Fruit fly (Drosophila melanogaster) whole organism, embryonic: Measurements from ENCODE around the gene CG14958.

Source experiments
- Ada2b ChIP-seq: fragments of 200-800 bp; sonication (Bioruptor generic); IDR thresholded peaks from 2 replicates; pipeline ENCODE4 v1.3.6; 2022; ENCODE audit warnings: missing biosample characterization, missing genetic modification characterization
- Asciz ChIP-seq: fragments of 200-800 bp; sonication (Bioruptor generic); optimal IDR thresholded peaks from 2 replicates; lab custom pipeline; 2017; ENCODE audit warnings: missing biosample characterization, mild to moderate bottlenecking, missing genetic modification characterization, missing genetic modification reagents
- B-H2 ChIP-seq: fragments of 200-800 bp; sonication (Bioruptor generic); optimal IDR thresholded peaks from 2 replicates; lab custom pipeline; 2018; ENCODE audit warnings: missing biosample characterization, mild to moderate bottlenecking, missing genetic modification characterization
- C15 ChIP-seq: fragments of 200-800 bp; sonication (Bioruptor generic); IDR thresholded peaks from 3 replicates; pipeline ENCODE4 v1.3.6; 2022; ENCODE audit warnings: missing biosample characterization, missing genetic modification characterization
- CG10321 ChIP-seq: fragments of 200-800 bp; sonication (Bioruptor generic); IDR thresholded peaks from 2 replicates; pipeline ENCODE4 v1.3.6; 2022; ENCODE audit warnings: missing biosample characterization, missing genetic modification characterization
- CG10462 ChIP-seq: fragments of 200-800 bp; sonication (Bioruptor generic); optimal IDR thresholded peaks from 2 replicates; lab custom pipeline; 2016; ENCODE audit warnings: missing biosample characterization, missing genetic modification characterization
- CG10543 ChIP-seq: fragments of 200-800 bp; sonication (Bioruptor generic); optimal IDR thresholded peaks from 3 replicates; lab custom pipeline; 2017; ENCODE audit warnings: missing biosample characterization, mild to moderate bottlenecking, missing genetic modification characterization, moderate library complexity
- CG11093 ChIP-seq: fragments of 200-800 bp; sonication (Bioruptor generic); IDR thresholded peaks from 3 replicates; pipeline ENCODE4 v1.3.6; 2022; ENCODE audit warnings: missing biosample characterization, missing genetic modification characterization
- CG12104 ChIP-seq: fragments of 200-800 bp; sonication (Bioruptor generic); optimal IDR thresholded peaks from 3 replicates; lab custom pipeline; 2016; ENCODE audit warnings: missing biosample characterization, missing genetic modification characterization
- CG14014 ChIP-seq: fragments of 200-800 bp; sonication (Bioruptor generic); IDR thresholded peaks from 2 replicates; pipeline ENCODE4 v1.3.6; 2022; ENCODE audit warnings: missing biosample characterization, missing genetic modification characterization
- CG15696 ChIP-seq: fragments of 200-800 bp; sonication (Bioruptor generic); optimal IDR thresholded peaks from 2 replicates; lab custom pipeline; 2019; ENCODE audit warnings: missing biosample characterization, mild to moderate bottlenecking, missing genetic modification characterization, moderate library complexity
- CG17359 ChIP-seq: fragments of 200-800 bp; sonication (Bioruptor generic); optimal IDR thresholded peaks from 3 replicates; lab custom pipeline; 2018; ENCODE audit warnings: missing biosample characterization, mild to moderate bottlenecking, missing genetic modification characterization, moderate library complexity
- CG17385 ChIP-seq: fragments of 200-800 bp; sonication (Bioruptor generic); optimal IDR thresholded peaks from 3 replicates; lab custom pipeline; 2018; ENCODE audit warnings: missing biosample characterization, mild to moderate bottlenecking, missing genetic modification characterization
- CG2889 ChIP-seq: fragments of 200-800 bp; sonication (Bioruptor generic); IDR thresholded peaks from 3 replicates; pipeline ENCODE4 v1.3.6; 2022; ENCODE audit warnings: missing biosample characterization, missing genetic modification characterization
- CG32532 ChIP-seq: fragments of 200-800 bp; sonication (Bioruptor generic); IDR thresholded peaks from 2 replicates; pipeline ENCODE4 v1.3.6; 2022; ENCODE audit warnings: missing biosample characterization, missing genetic modification characterization
- CG3726 ChIP-seq: fragments of 200-800 bp; sonication (Bioruptor generic); IDR thresholded peaks from 3 replicates; pipeline ENCODE4, ENCODE4 v1.3.6; 2022; ENCODE audit warnings: missing biosample characterization, missing genetic modification characterization
- CG3847 ChIP-seq: fragments of 200-800 bp; sonication (Bioruptor generic); IDR thresholded peaks from 2 replicates; pipeline ENCODE4 v1.3.6; 2022; ENCODE audit warnings: missing biosample characterization, missing genetic modification characterization
- CG4328 ChIP-seq: fragments of 200-800 bp; sonication (Bioruptor generic); optimal IDR thresholded peaks from 3 replicates; lab custom pipeline; 2017; ENCODE audit warnings: missing biosample characterization, missing genetic modification reagents, missing genetic modification characterization
- CG43689 ChIP-seq: fragments of 200-800 bp; sonication (Bioruptor generic); IDR thresholded peaks from 2 replicates; pipeline ENCODE4 v1.3.6; 2022; ENCODE audit warnings: missing biosample characterization, missing genetic modification characterization
- CG4820 ChIP-seq: fragments of 200-800 bp; sonication (Bioruptor generic); optimal IDR thresholded peaks from 3 replicates; lab custom pipeline; 2016; ENCODE audit warnings: missing biosample characterization, missing genetic modification characterization
- CG6689 ChIP-seq: fragments of 200-800 bp; sonication (Bioruptor generic); IDR thresholded peaks from 2 replicates; pipeline ENCODE4 v1.3.6; 2022; ENCODE audit warnings: missing biosample characterization, missing genetic modification characterization
- CG7556 ChIP-seq: fragments of 200-800 bp; sonication (Bioruptor generic); optimal IDR thresholded peaks from 2 replicates; lab custom pipeline; 2017; ENCODE audit warnings: missing biosample characterization, mild to moderate bottlenecking, missing genetic modification characterization
- CrebB ChIP-seq: fragments of 200-800 bp; sonication (Bioruptor generic); optimal IDR thresholded peaks from 3 replicates; lab custom pipeline; 2018; ENCODE audit warnings: missing biosample characterization, mild to moderate bottlenecking, missing genetic modification characterization
- Dad ChIP-seq: fragments of 200-800 bp; sonication (Bioruptor generic); optimal IDR thresholded peaks from 3 replicates; lab custom pipeline; 2016; ENCODE audit warnings: missing biosample characterization, missing genetic modification characterization
- Doc2 ChIP-seq: fragments of 200-800 bp; sonication (Bioruptor generic); IDR thresholded peaks from 2 replicates; pipeline ENCODE4 v1.3.6; 2022; ENCODE audit warnings: missing biosample characterization, missing genetic modification characterization
- E2f1 ChIP-seq: fragments of 200-800 bp; sonication (Bioruptor generic); IDR thresholded peaks from 2 replicates; pipeline ENCODE4 v1.3.6; 2022; ENCODE audit warnings: missing biosample characterization, missing genetic modification characterization
- ERR ChIP-seq: fragments of 200-800 bp; sonication (Bioruptor generic); optimal IDR thresholded peaks from 2 replicates; lab custom pipeline; 2016; ENCODE audit warnings: missing biosample characterization, missing genetic modification characterization
- Elba2 ChIP-seq: fragments of 200-800 bp; sonication (Bioruptor generic); optimal IDR thresholded peaks from 3 replicates; lab custom pipeline; 2016; ENCODE audit warnings: missing biosample characterization, missing genetic modification characterization
- HLH4C ChIP-seq: fragments of 200-800 bp; sonication (Bioruptor generic); IDR thresholded peaks from 3 replicates; pipeline ENCODE4 v1.3.6; 2022; ENCODE audit warnings: missing biosample characterization, missing genetic modification characterization; ENCODE audit not compliant: partially characterized antibody
- HmgZ ChIP-seq: fragments of 200-800 bp; sonication (Bioruptor generic); optimal IDR thresholded peaks from 2 replicates; lab custom pipeline; 2018; ENCODE audit warnings: missing biosample characterization, mild to moderate bottlenecking, missing genetic modification characterization
- Hr39 ChIP-seq: fragments of >200 bp; optimal IDR thresholded peaks from 2 replicates; lab custom pipeline; 2017
- Hsf ChIP-seq: fragments of 200-800 bp; sonication (Bioruptor generic); optimal IDR thresholded peaks from 3 replicates; lab custom pipeline; 2016; ENCODE audit warnings: missing biosample characterization, missing genetic modification characterization
- NK7.1 ChIP-seq: fragments of 200-800 bp; sonication (Bioruptor generic); optimal IDR thresholded peaks from 3 replicates; lab custom pipeline; 2016; ENCODE audit warnings: missing biosample characterization, missing genetic modification characterization
- Ravus ChIP-seq: fragments of 200-800 bp; sonication (Bioruptor generic); IDR thresholded peaks from 2 replicates; pipeline ENCODE4 v1.3.6; 2022; ENCODE audit warnings: missing biosample characterization, missing genetic modification characterization
- Sry-δ ChIP-seq: fragments of 200-800 bp; sonication (Bioruptor generic); optimal IDR thresholded peaks from 2 replicates; lab custom pipeline; 2016; ENCODE audit warnings: missing biosample characterization, missing genetic modification characterization
- aop ChIP-seq: fragments of 200-800 bp; sonication (Bioruptor generic); IDR thresholded peaks from 2 replicates; pipeline ENCODE4 v1.3.6; 2022; ENCODE audit warnings: missing biosample characterization, missing genetic modification characterization
- caup ChIP-seq: fragments of 200-800 bp; sonication (Bioruptor generic); optimal IDR thresholded peaks from 3 replicates; lab custom pipeline; 2017; ENCODE audit warnings: missing biosample characterization, mild to moderate bottlenecking, missing genetic modification characterization, moderate library complexity; ENCODE audit not compliant: severe bottlenecking
- chm ChIP-seq: fragments of 200-800 bp; sonication (Bioruptor generic); IDR thresholded peaks from 2 replicates; pipeline ENCODE4 v1.3.6; 2022; ENCODE audit warnings: missing biosample characterization, missing genetic modification characterization
- dimm ChIP-seq: fragments of 200-800 bp; sonication (Bioruptor generic); IDR thresholded peaks from 2 replicates; pipeline ENCODE4 v1.3.6; 2022; ENCODE audit warnings: missing biosample characterization, missing genetic modification characterization
- emc ChIP-seq: fragments of 200-800 bp; sonication (Bioruptor generic); optimal IDR thresholded peaks from 2 replicates; lab custom pipeline; 2016; ENCODE audit warnings: missing biosample characterization, missing genetic modification characterization
- fru ChIP-seq: fragments of >200 bp; optimal IDR thresholded peaks from 2 replicates; lab custom pipeline; 2017
- ind ChIP-seq: fragments of 200-800 bp; sonication (Bioruptor generic); optimal IDR thresholded peaks from 3 replicates; lab custom pipeline; 2016; ENCODE audit warnings: missing biosample characterization, missing genetic modification characterization
- ken ChIP-seq: fragments of 200-800 bp; sonication (Bioruptor generic); IDR thresholded peaks from 3 replicates; pipeline ENCODE4 v1.3.6; 2022; ENCODE audit warnings: missing biosample characterization, missing genetic modification characterization
- lov ChIP-seq, 2 experiments: fragments of 200-800 bp in 1 of 2; fragments of >200 bp in 1 of 2; sonication (Bioruptor generic) in 1 of 2; IDR thresholded peaks in 1 of 2; optimal IDR thresholded peaks in 1 of 2; 2 replicates in 1 of 2; 3 replicates in 1 of 2; pipeline versions ENCODE4 v1.3.6 to Lab custom; 2017 to 2022; ENCODE audit warnings: missing biosample characterization in 1 of 2, missing genetic modification characterization in 1 of 2
- nerfin-2 ChIP-seq: fragments of 200-800 bp; sonication (Bioruptor generic); IDR thresholded peaks from 2 replicates; pipeline ENCODE4 v1.3.6; 2022; ENCODE audit warnings: missing biosample characterization, missing genetic modification characterization; ENCODE audit not compliant: partially characterized antibody
- sd ChIP-seq: fragments of 200-800 bp; sonication (Bioruptor generic); optimal IDR thresholded peaks from 3 replicates; lab custom pipeline; 2018; ENCODE audit warnings: missing biosample characterization, mild to moderate bottlenecking, missing genetic modification characterization, moderate library complexity
- sqz ChIP-seq: fragments of 200-800 bp; sonication (Bioruptor generic); optimal IDR thresholded peaks from 3 replicates; lab custom pipeline; 2018; ENCODE audit warnings: missing biosample characterization, mild to moderate bottlenecking, missing genetic modification characterization
- stwl ChIP-seq: fragments of 200-800 bp; sonication (Bioruptor generic); optimal IDR thresholded peaks from 3 replicates; lab custom pipeline; 2018; ENCODE audit warnings: missing biosample characterization, mild to moderate bottlenecking, missing genetic modification characterization, moderate library complexity
- tap ChIP-seq: fragments of 200-800 bp; optimal IDR thresholded peaks from 3 replicates; lab custom pipeline; 2019; ENCODE audit warnings: missing biosample characterization, mild to moderate bottlenecking, missing genetic modification characterization, moderate library complexity

The CG14958 gene

dm6 chr3L:3148125-3149059, 41.4 kb upstream of the CG14958 start, which contains the start of the genes Usp5 and BtbVII (continued):
- TF ChIP-seq CG17359 (peak; percentile 34), tap (tag; lab: Kevin White, UChicago) (no peak), CG10543 (GFP tag; lab: Kevin White, UChicago) (peak; percentile 49), Asciz (GFP tag; lab: Kevin White, UChicago) (no peak), CG11093 (GFP tag; lab: Robert Waterston, UW) (no peak), Dad (GFP tag; lab: Kevin White, UChicago) (peak; percentile 14), CG3847 (GFP tag; lab: Robert Waterston, UW) (peak; percentile 68), sqz (GFP tag; lab: Kevin White, UChicago) (peak; percentile 53), emc (GFP tag; lab: Kevin White, UChicago) (no peak), dimm (no peak), CG10321 (no peak), ken (GFP tag; lab: Robert Waterston, UW) (no peak), nerfin-2 (GFP tag; lab: Robert Waterston, UW) (peak; percentile 85), sd (tag; lab: Kevin White, UChicago) (peak; percentile 18), CG17385 (GFP tag; lab: Kevin White, UChicago) (no peak), CG10462 (peak; percentile 46), lov (optimal IDR thresholded peaks at IDR 0.05; lab: Kevin White, UChicago) (no peak), lov (GFP tag; IDR thresholded peaks at IDR 0.05; lab: Robert Waterston, UW) (no peak), HLH4C (GFP tag; lab: Robert Waterston, UW) (peak; percentile 93), CG6689 (GFP tag; lab: Robert Waterston, UW) (0 out of 2 replicates have a peak, but pooled peaks have one; percentile 27), C15 (no peak), ind (GFP tag; lab: Kevin White, UChicago) (peak; percentile 46), CG4820 (GFP tag; lab: Kevin White, UChicago) (peak; percentile 37), E2f1 (GFP tag; lab: Robert Waterston, UW) (peak; percentile 49; the same call in 1 of the 2 replicates), HmgZ (tag; lab: Kevin White, UChicago) (peak; percentile 69), Ravus (no peak), Sry-δ (GFP tag; lab: Kevin White, UChicago) (peak; percentile 96), NK7.1 (peak; percentile 32), caup (GFP tag; lab: Kevin White, UChicago) (peak; percentile 34), Ada2b (peak; percentile 51), CG3726 (GFP tag; lab: Robert Waterston, UW) (no peak), B-H2 (GFP tag; lab: Kevin White, UChicago) (peak; percentile 77), Elba2 (GFP tag; lab: Kevin White, UChicago) (peak; percentile 96), Hr39 (no peak), Hsf (peak; percentile 76), CG14014 (GFP tag; lab: Robert Waterston, UW) (peak; percentile 34; the same call in 1 of the 2 replicates), CG7556 (no peak), CG4328 (GFP tag; lab: Kevin White, UChicago) (peak; percentile 29), CG43689 (GFP tag; lab: Robert Waterston, UW) (no peak), Doc2 (no peak), CG2889 (GFP tag; lab: Robert Waterston, UW) (no peak), stwl (tag; lab: Kevin White, UChicago) (peak; percentile 61), CG12104 (GFP tag; lab: Kevin White, UChicago) (no peak), CrebB (tag; lab: Kevin White, UChicago) (peak; percentile 41), ERR (GFP tag; lab: Kevin White, UChicago) (peak; percentile 6), chm (GFP tag; lab: Robert Waterston, UW) (peak; percentile 36; the same call in 1 of the 2 replicates), CG32532 (GFP tag; lab: Robert Waterston, UW) (peak; percentile 68), fru (lab: Kevin White, UChicago) (no peak), CG15696 (tag; lab: Kevin White, UChicago) (peak; percentile 41), aop (GFP tag; lab: Robert Waterston, UW) (no peak)
